Fruit fly (Drosophila melanogaster): Measurements from ENCODE around the gene spri.
A peak's percentile ranks its signal among the peaks of the same experiment; 100 is the strongest.

spri gene

DNA sequence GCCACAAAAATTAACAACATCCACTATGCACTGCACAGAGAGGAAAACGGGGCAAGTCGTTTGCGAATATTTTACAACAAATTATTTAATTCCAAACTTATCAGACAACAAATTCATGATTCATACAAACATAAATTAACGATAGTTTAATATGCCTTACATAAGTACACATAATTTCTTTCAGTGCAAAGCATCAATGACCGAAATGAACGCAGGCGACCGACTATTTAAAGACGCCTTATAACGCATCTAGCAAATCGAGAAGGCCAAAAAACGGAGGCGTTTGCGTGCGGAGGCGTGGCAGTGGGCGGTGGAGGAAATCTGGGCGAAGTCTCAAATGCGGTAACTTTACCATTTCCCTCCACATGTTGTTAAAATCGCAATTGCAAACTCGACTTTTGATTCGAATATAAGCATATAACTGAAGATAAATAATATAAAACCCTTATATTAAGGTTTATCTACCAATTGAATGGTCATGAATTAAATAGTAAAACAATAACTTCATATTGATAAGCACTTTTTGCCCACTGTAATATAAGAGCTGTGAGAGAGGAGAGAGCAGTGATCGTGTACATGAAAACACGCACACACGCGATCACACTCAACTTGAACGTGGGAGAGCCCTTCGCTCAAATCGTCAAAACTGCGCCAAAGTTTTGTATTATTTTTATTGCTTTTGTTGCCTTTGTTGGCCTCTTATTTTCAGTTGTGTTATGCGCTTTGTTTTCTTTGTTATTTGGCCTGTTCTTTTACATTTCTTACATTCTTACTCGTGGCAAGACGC, 38.0 kb downstream of the spri start (continued):
- TF ChIP-seq pzg (GFP tag; optimal IDR thresholded peaks at IDR 0.05) = no peak
- peak; percentile 78 for TF ChIP-seq MTF-1 (GFP tag; optimal IDR thresholded peaks at IDR 0.05; ENCODE audit: borderline replicate concordance)
- peak; percentile 57 for TF ChIP-seq vfl (GFP tag; optimal IDR thresholded peaks at IDR 0.05)
- peak; percentile 88 for TF ChIP-seq NfI (GFP tag; optimal IDR thresholded peaks at IDR 0.05)
- TF ChIP-seq PHDP (tag; optimal IDR thresholded peaks at IDR 0.05) = peak; percentile 87
- peak; percentile 75 for TF ChIP-seq CkIIα-i1 (GFP tag; IDR thresholded peaks at IDR 0.05)
- peak; percentile 85 for TF ChIP-seq Atf3 (GFP tag; optimal IDR thresholded peaks at IDR 0.05)
- peak; percentile 82 for TF ChIP-seq Fer3 (tag; optimal IDR thresholded peaks at IDR 0.05)
- peak; percentile 59 for TF ChIP-seq gsb (GFP tag; IDR thresholded peaks at IDR 0.05)
- TF ChIP-seq CG4707 (GFP tag; optimal IDR thresholded peaks at IDR 0.05) = peak; percentile 55
- TF ChIP-seq usp (GFP tag; optimal IDR thresholded peaks at IDR 0.05) = no peak
- peak; percentile 55 for TF ChIP-seq CG15514 (GFP tag; optimal IDR thresholded peaks at IDR 0.05)
- peak; percentile 82 for TF ChIP-seq Atf6 (GFP tag; IDR thresholded peaks at IDR 0.05)
- TF ChIP-seq Bteb2 (GFP tag; optimal IDR thresholded peaks at IDR 0.05) = peak; percentile 65
- peak; percentile 80 for TF ChIP-seq crc (GFP tag; optimal IDR thresholded peaks at IDR 0.05)
- peak; percentile 76 for TF ChIP-seq CG6813 (GFP tag; optimal IDR thresholded peaks at IDR 0.05)
- TF ChIP-seq CG10321 (GFP tag; IDR thresholded peaks at IDR 0.05) = 0 out of 2 replicates have a peak, but pooled peaks have one; percentile 38
- peak; percentile 80 for TF ChIP-seq B-H1 (GFP tag; IDR thresholded peaks at IDR 0.05)
- no peak for TF ChIP-seq hb (GFP tag; IDR thresholded peaks at IDR 0.05; ENCODE audit: partially characterized antibody)
- TF ChIP-seq HmgD (GFP tag; optimal IDR thresholded peaks at IDR 0.05) = peak; percentile 63
- no peak for TF ChIP-seq rib (GFP tag; IDR thresholded peaks at IDR 0.05)
- TF ChIP-seq Nf-YC (tag; optimal IDR thresholded peaks at IDR 0.05) = peak; percentile 71
- no peak for TF ChIP-seq abd-A (tag; optimal IDR thresholded peaks at IDR 0.05)
- TF ChIP-seq pros (GFP tag; optimal IDR thresholded peaks at IDR 0.05) = no peak
- TF ChIP-seq CG7839 (tag; optimal IDR thresholded peaks at IDR 0.05) = peak; percentile 92
- TF ChIP-seq tin (GFP tag; optimal IDR thresholded peaks at IDR 0.05) = peak; percentile 89
- peak; percentile 54 for TF ChIP-seq CG2116 (GFP tag; optimal IDR thresholded peaks at IDR 0.05)
- peak; percentile 92 for TF ChIP-seq Mes4 (GFP tag; optimal IDR thresholded peaks at IDR 0.05)
- peak; percentile 86 for TF ChIP-seq Atf-2 (GFP tag; optimal IDR thresholded peaks at IDR 0.05)
- peak; percentile 84 for TF ChIP-seq Side (GFP tag; optimal IDR thresholded peaks at IDR 0.05)
- TF ChIP-seq CG7357 (GFP tag; IDR thresholded peaks at IDR 0.05) = peak; percentile 80
- TF ChIP-seq CG11247 (GFP tag; IDR thresholded peaks at IDR 0.05) = peak; percentile 74
- TF ChIP-seq CG6689 (GFP tag; IDR thresholded peaks at IDR 0.05) = peak; percentile 91
- peak; percentile 72 for TF ChIP-seq CG10959 (GFP tag; IDR thresholded peaks at IDR 0.05)
- TF ChIP-seq gfzf (GFP tag; optimal IDR thresholded peaks at IDR 0.05) = peak; percentile 2
- peak; percentile 88 for TF ChIP-seq CG5953 (GFP tag; IDR thresholded peaks at IDR 0.05)
- no peak for TF ChIP-seq Neu2 (GFP tag; optimal IDR thresholded peaks at IDR 0.05; ENCODE audit: borderline replicate concordance)
- peak; percentile 90 for TF ChIP-seq Abd-B (GFP tag; optimal IDR thresholded peaks at IDR 0.05)
- TF ChIP-seq CG10209 (GFP tag; optimal IDR thresholded peaks at IDR 0.05) = peak; percentile 85
- TF ChIP-seq salm (tag; optimal IDR thresholded peaks at IDR 0.05) = peak; percentile 85
- TF ChIP-seq CG7928 (GFP tag; optimal IDR thresholded peaks at IDR 0.05) = peak; percentile 31
- peak; percentile 74 for TF ChIP-seq maf-S (GFP tag; optimal IDR thresholded peaks at IDR 0.05)
- peak; percentile 50 for TF ChIP-seq luna (GFP tag; optimal IDR thresholded peaks at IDR 0.05)
- TF ChIP-seq sna (GFP tag; IDR thresholded peaks at IDR 0.05; ENCODE audit: partially characterized antibody) = no peak
- peak; percentile 64 for TF ChIP-seq CG12744 (GFP tag; optimal IDR thresholded peaks at IDR 0.05)
- TF ChIP-seq CG31388 (GFP tag; optimal IDR thresholded peaks at IDR 0.05) = peak; percentile 50
- TF ChIP-seq CG31224 (GFP tag; IDR thresholded peaks at IDR 0.05) = peak; percentile 60
- peak; percentile 87 for TF ChIP-seq CG14710 (tag; optimal IDR thresholded peaks at IDR 0.05)
- TF ChIP-seq ac (GFP tag; optimal IDR thresholded peaks at IDR 0.05) = peak; percentile 6

Measured in whole organism, embryonic.